Fruit fly (Drosophila melanogaster): ENCODE results near the gene Cyp28d1.

Cyp28d1 gene

DNA sequence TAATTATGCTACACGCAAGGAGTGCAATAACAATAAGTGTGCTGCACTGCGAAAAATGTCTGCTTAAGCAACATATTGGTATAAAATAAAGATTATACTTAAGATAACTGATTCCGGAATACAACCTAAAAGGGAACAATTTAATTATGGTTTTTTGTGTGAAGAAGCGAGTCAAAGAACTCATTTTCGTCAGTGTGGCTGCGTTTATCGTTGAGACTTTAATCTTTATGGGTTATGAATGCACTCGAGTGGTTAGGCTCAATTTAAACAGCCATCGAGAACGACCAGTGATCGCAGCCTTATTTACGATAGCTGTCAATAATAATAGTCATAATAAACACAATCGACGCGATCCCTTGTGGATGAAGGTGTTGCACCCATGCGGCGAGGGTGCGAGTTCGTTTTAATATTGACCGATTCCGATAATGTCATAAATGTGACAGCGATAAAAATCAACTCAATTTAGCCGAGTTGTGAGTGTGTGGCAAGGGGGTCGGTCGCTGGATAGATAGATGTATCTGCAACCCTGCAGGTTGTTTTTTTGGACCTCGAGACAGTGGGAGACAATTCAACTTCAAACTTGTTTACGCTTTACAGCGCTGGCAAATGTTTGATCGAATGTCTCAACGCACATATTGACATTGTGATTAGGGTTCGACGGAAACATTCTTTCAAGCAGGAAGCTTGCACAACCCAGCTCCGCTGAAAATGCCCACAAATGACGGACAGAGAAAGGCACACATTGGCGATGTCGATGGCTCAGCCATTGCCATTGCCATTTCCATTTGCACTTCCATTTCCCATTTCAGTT is 46.0 kb downstream of the Cyp28d1 start (continued):
- TF ChIP-seq row (GFP tag; IDR thresholded peaks at IDR 0.05) (peak; percentile 68), CG18599 (GFP tag; optimal IDR thresholded peaks at IDR 0.05) (peak; percentile 16), E2f2 (GFP tag; IDR thresholded peaks at IDR 0.05) (0 out of 2 replicates have a peak, but pooled peaks have one; percentile 14), zf30C (GFP tag; optimal IDR thresholded peaks at IDR 0.05) (peak; percentile 13), hb (GFP tag; IDR thresholded peaks at IDR 0.05; ENCODE audit: partially characterized antibody) (no peak), Trl (optimal IDR thresholded peaks at IDR 0.05) (no peak), Trl (GFP tag; optimal IDR thresholded peaks at IDR 0.05) (peak; percentile 48), Xrp1 (GFP tag; IDR thresholded peaks at IDR 0.05) (peak; percentile 85), CG8359 (GFP tag; optimal IDR thresholded peaks at IDR 0.05; ENCODE audit: borderline replicate concordance) (peak; percentile 54), CG15269 (tag; optimal IDR thresholded peaks at IDR 0.05) (no peak), zen2 (GFP tag; IDR thresholded peaks at IDR 0.05; ENCODE audit: partially characterized antibody) (0 out of 3 replicates have a peak, but pooled peaks have one; percentile 36), Sox100B (GFP tag; optimal IDR thresholded peaks at IDR 0.05) (peak; percentile 46), CG2120 (GFP tag; optimal IDR thresholded peaks at IDR 0.05) (no peak), CG4854 (GFP tag; optimal IDR thresholded peaks at IDR 0.05) (no peak), lilli (GFP tag; optimal IDR thresholded peaks at IDR 0.05) (peak; percentile 32), Hr51 (GFP tag; optimal IDR thresholded peaks at IDR 0.05) (peak; percentile 44 to 49), B-H2 (GFP tag; optimal IDR thresholded peaks at IDR 0.05) (no peak), CG2199 (GFP tag; IDR thresholded peaks at IDR 0.05) (no peak), nau (GFP tag; optimal IDR thresholded peaks at IDR 0.05) (peak; percentile 37), dmrt99B (tag; optimal IDR thresholded peaks at IDR 0.05) (peak; percentile 59), gsb (GFP tag; IDR thresholded peaks at IDR 0.05) (no peak), CG17829 (tag; optimal IDR thresholded peaks at IDR 0.05) (no peak), CG17359 (tag; optimal IDR thresholded peaks at IDR 0.05) (peak; percentile 46), chif (GFP tag; optimal IDR thresholded peaks at IDR 0.05) (peak; percentile 20 to 42), eyg (GFP tag; optimal IDR thresholded peaks at IDR 0.05) (no peak), org-1 (GFP tag; optimal IDR thresholded peaks at IDR 0.05) (peak; percentile 57), dysf (GFP tag; IDR thresholded peaks at IDR 0.05) (peak; percentile 50; the same call in 1 of the 3 replicates), CG7357 (GFP tag; IDR thresholded peaks at IDR 0.05) (0 out of 3 replicates have a peak, but pooled peaks have one; percentile 15), CG11723 (GFP tag; optimal IDR thresholded peaks at IDR 0.05) (peak; percentile 45), CG11456 (GFP tag; IDR thresholded peaks at IDR 0.05) (no peak), dm (GFP tag; optimal IDR thresholded peaks at IDR 0.05) (no peak), CG15696 (tag; optimal IDR thresholded peaks at IDR 0.05) (peak; percentile 86), run (tag; optimal IDR thresholded peaks at IDR 0.05) (peak; percentile 36), CG13894 (tag; optimal IDR thresholded peaks at IDR 0.05) (no peak), al (GFP tag; IDR thresholded peaks at IDR 0.05) (no peak), emc (GFP tag; optimal IDR thresholded peaks at IDR 0.05) (no peak), yki (optimal IDR thresholded peaks at IDR 0.05) (no peak), CG1233 (GFP tag; optimal IDR thresholded peaks at IDR 0.05) (peak; percentile 54), NK7.1 (GFP tag; optimal IDR thresholded peaks at IDR 0.05) (no peak), gcm (GFP tag; optimal IDR thresholded peaks at IDR 0.05) (peak; percentile 62), CG6765 (GFP tag; optimal IDR thresholded peaks at IDR 0.05) (no peak), otp (GFP tag; IDR thresholded peaks at IDR 0.05) (peak; percentile 87; the same call in 2 of the 3 replicates), CoRest (tag; optimal IDR thresholded peaks at IDR 0.05) (peak; percentile 15), Eip74EF (GFP tag; optimal IDR thresholded peaks at IDR 0.05) (peak in 1 of 2 experiments; percentile 39), CG14860 (GFP tag; IDR thresholded peaks at IDR 0.05; ENCODE audit: partially characterized antibody) (no peak), Mad (GFP tag; optimal IDR thresholded peaks at IDR 0.05) (no peak), CG18764 (GFP tag; optimal IDR thresholded peaks at IDR 0.05) (peak; percentile 56), CG16863 (GFP tag; optimal IDR thresholded peaks at IDR 0.05) (peak; percentile 39), CG11085 (GFP tag; IDR thresholded peaks at IDR 0.05) (no peak)

Measured in whole organism, embryonic.